Worm (Caenorhabditis elegans) whole organism, L1 larva: Measurements from ENCODE around the gene AH6.3.

Source experiments
- ama-1 ChIP-seq: fragments of 150-350 bp; optimal IDR thresholded peaks from 2 replicates; lab custom pipeline; 2014
- ceh-82 ChIP-seq, 3 experiments: fragments of 150-350 bp in 1 of 3; sonication (generic microtip) in 2 of 3; optimal IDR thresholded peaks; 2 replicates each; lab custom pipeline; 2014 to 2017; ENCODE audit warnings: missing biosample characterization in 3 of 3, missing genetic modification characterization in 3 of 3
- mdl-1 ChIP-seq, 2 experiments: fragments of 150-350 bp; optimal IDR thresholded peaks; 2 replicates each; lab custom pipeline; 2014 to 2017; ENCODE audit warnings: missing biosample characterization in 2 of 2, missing genetic modification characterization in 2 of 2, inconsistent platforms in 1 of 2
- pqm-1 ChIP-seq: sonication (generic microtip); optimal IDR thresholded peaks from 3 replicates; lab custom pipeline; 2017; ENCODE audit warnings: missing biosample characterization, missing genetic modification characterization
- snpc-4 ChIP-seq: fragments of 150-350 bp; optimal IDR thresholded peaks from 2 replicates; lab custom pipeline; 2014; ENCODE audit warnings: missing biosample characterization, missing genetic modification characterization
- ztf-11 ChIP-seq, 2 experiments: sonication (generic microtip); optimal IDR thresholded peaks; 2 replicates each; lab custom pipeline; 2016 to 2017; ENCODE audit warnings: missing genetic modification characterization in 2 of 2, missing biosample characterization in 1 of 2, missing compliant biosample characterization in 1 of 2
- ztf-4 ChIP-seq: fragments of 150-350 bp; optimal IDR thresholded peaks from 2 replicates; lab custom pipeline; 2014; ENCODE audit warnings: missing biosample characterization, missing genetic modification characterization

DNA sequence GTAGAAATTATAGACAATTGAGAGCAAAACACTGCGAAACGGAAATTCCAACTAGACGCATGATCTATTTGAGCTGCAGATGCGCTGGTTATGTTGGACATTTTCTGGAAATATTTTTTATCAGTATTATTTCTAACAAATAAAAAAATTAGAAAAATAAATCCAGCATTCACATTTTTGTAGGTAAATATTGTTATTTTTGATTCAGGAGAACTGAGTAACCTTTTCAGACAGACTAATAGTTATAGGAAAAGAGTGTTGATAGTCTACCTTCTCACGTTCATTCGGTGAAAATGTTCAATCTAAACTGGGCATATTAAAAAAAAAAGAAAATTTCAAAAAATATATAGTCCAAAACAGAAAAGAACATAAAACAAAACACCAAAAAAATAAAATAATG, 2.7 kb downstream of the AH6.3 start, which contains the start of gene sra-1:
- TF ChIP-seq ztf-11 (tag; optimal IDR thresholded peaks at IDR 0.05; lab: Kevin White, UChicago) (no peak), mdl-1 (tag; optimal IDR thresholded peaks at IDR 0.05; lab: Kevin White, UChicago) (no peak), snpc-4 (tag; lab: Kevin White, UChicago) (no peak), ceh-82 (tag; optimal IDR thresholded peaks at IDR 0.05; lab: Kevin White, UChicago) (no peak), pqm-1 (tag; lab: Kevin White, UChicago) (no peak), ztf-4 (tag; lab: Kevin White, UChicago) (no peak), ama-1 (lab: Kevin White, UChicago) (no peak)
